Worm (Caenorhabditis elegans): ENCODE measurements around the gene C44B12.6.

C44B12.6 gene

ce11 chrIV:1086913-1087312, 49.6 kb downstream of the C44B12.6 start, which contains the start of gene csn-4:
Gene csn-4, minus strand, starts transcription at chrIV:1087013.
- TF ChIP-seq sea-1 (GFP tag; conservative IDR thresholded peaks at IDR 0.05) (no peak), F13C5.2 (tag; optimal IDR thresholded peaks at IDR 0.05) (no peak)

Data from whole organism, early embryonic.